Worm (Caenorhabditis elegans): Measurements from ENCODE around the gene M01F1.4.
A peak's percentile ranks its signal among the peaks of the same experiment; 100 is the strongest.

Gene M01F1.4

ce11 chrIII:3499850-3500249 is 10.0 kb downstream of the M01F1.4 start (continued):
- TF ChIP-seq T20F7.1 (GFP tag; optimal IDR thresholded peaks at IDR 0.05) (peak; percentile 42), dmd-8 (GFP tag; IDR thresholded peaks at IDR 0.05) (no peak), madf-9 (GFP tag; conservative IDR thresholded peaks at IDR 0.05) (no peak), daf-16 (GFP tag; optimal IDR thresholded peaks at IDR 0.05) (no peak), daf-16 (tag; optimal IDR thresholded peaks at IDR 0.05) (no peak), gei-8 (GFP tag; optimal IDR thresholded peaks at IDR 0.05) (no peak), Y48G9A.11 (GFP tag; IDR thresholded peaks at IDR 0.05) (peak; percentile 85), unc-130 (GFP tag; optimal IDR thresholded peaks at IDR 0.05) (peak; percentile 61), nhr-42 (GFP tag; IDR thresholded peaks at IDR 0.05) (no peak), T26A8.4 (GFP tag; IDR thresholded peaks at IDR 0.05) (no peak), ceh-28 (tag; optimal IDR thresholded peaks at IDR 0.05) (no peak), vab-7 (GFP tag; IDR thresholded peaks at IDR 0.05) (peak; percentile 72), jun-1 (tag; optimal IDR thresholded peaks at IDR 0.05) (no peak), rbr-2 (tag; optimal IDR thresholded peaks at IDR 0.05) (peak; percentile 23), lim-7 (GFP tag; IDR thresholded peaks at IDR 0.05) (peak; percentile 48; the same call in 1 of the 2 replicates), nhr-102 (tag; optimal IDR thresholded peaks at IDR 0.05) (no peak), hlh-11 (tag; optimal IDR thresholded peaks at IDR 0.05) (no peak), saeg-2 (GFP tag; IDR thresholded peaks at IDR 0.05) (no peak), Y5F2A.4 (GFP tag; optimal IDR thresholded peaks at IDR 0.05) (no peak), spr-1 (tag; optimal IDR thresholded peaks at IDR 0.05) (no peak), lin-39 (tag; optimal IDR thresholded peaks at IDR 0.05) (no peak), egl-43 (GFP tag; IDR thresholded peaks at IDR 0.05) (0 out of 2 replicates have a peak, but pooled peaks have one; percentile 32), mes-2 (tag; optimal IDR thresholded peaks at IDR 0.05; ENCODE audit: poor library complexity, severe bottlenecking) (peak; percentile 89), nhr-41 (GFP tag; IDR thresholded peaks at IDR 0.05) (no peak), lin-13 (GFP tag; optimal IDR thresholded peaks at IDR 0.05) (no peak), set-16 (GFP tag; IDR thresholded peaks at IDR 0.05) (no peak), ceh-32 (tag; optimal IDR thresholded peaks at IDR 0.05; ENCODE audit: poor library complexity) (no peak), ctbp-1 (GFP tag; IDR thresholded peaks at IDR 0.05) (no peak), ama-1 (optimal IDR thresholded peaks at IDR 0.05) (no peak), spr-3 (GFP tag; optimal IDR thresholded peaks at IDR 0.05) (no peak), zfp-2 (tag; optimal IDR thresholded peaks at IDR 0.05) (no peak), lsy-2 (tag; optimal IDR thresholded peaks at IDR 0.05) (no peak), pha-4 (GFP tag; IDR thresholded peaks at IDR 0.05) (no peak), pha-4 (tag; optimal IDR thresholded peaks at IDR 0.05) (no peak), snpc-1.2 (GFP tag; IDR thresholded peaks at IDR 0.05) (no peak), tag-97 (GFP tag; IDR thresholded peaks at IDR 0.05) (no peak), fkh-10 (GFP tag; optimal IDR thresholded peaks at IDR 0.05) (no peak), lin-29 (GFP tag; IDR thresholded peaks at IDR 0.05) (no peak), ZK337.2 (GFP tag; IDR thresholded peaks at IDR 0.05) (peak; percentile 22; the same call in 1 of the 2 replicates), nhr-48 (tag; optimal IDR thresholded peaks at IDR 0.05) (no peak), dmd-9 (GFP tag; IDR thresholded peaks at IDR 0.05) (0 out of 2 replicates have a peak, but pooled peaks have one; percentile 45), nhr-6 (tag; optimal IDR thresholded peaks at IDR 0.05) (no peak), daf-19 (GFP tag; conservative IDR thresholded peaks at IDR 0.05) (no peak), dmd-6 (GFP tag; IDR thresholded peaks at IDR 0.05) (peak; percentile 37; the same call in 1 of the 2 replicates), ceh-82 (tag; optimal IDR thresholded peaks at IDR 0.05) (no peak), zfp-3 (GFP tag; conservative IDR thresholded peaks at IDR 0.05) (no peak), nhr-76 (tag; optimal IDR thresholded peaks at IDR 0.05) (no peak), F49E8.2 (tag; optimal IDR thresholded peaks at IDR 0.05; ENCODE audit: borderline replicate concordance) (peak; percentile 3), pqm-1 (tag; optimal IDR thresholded peaks at IDR 0.05) (no peak), nhr-10 (tag; optimal IDR thresholded peaks at IDR 0.05) (no peak), ztf-11 (tag; optimal IDR thresholded peaks at IDR 0.05) (no peak), F26F4.8 (GFP tag; conservative IDR thresholded peaks at IDR 0.05) (no peak)
